Fruit fly (Drosophila melanogaster) whole organism, embryonic: ENCODE results near the gene Rpt6.

Experiments used
- ATbp ChIP-seq: fragments of 200-800 bp; sonication (Bioruptor generic); optimal IDR thresholded peaks from 2 replicates; lab custom pipeline; 2017; ENCODE audit warnings: missing biosample characterization, mild to moderate bottlenecking, missing genetic modification characterization, missing genetic modification reagents
- Atf-2 ChIP-seq: fragments of 200-800 bp; sonication (Bioruptor generic); optimal IDR thresholded peaks from 2 replicates; lab custom pipeline; 2016; ENCODE audit warnings: missing biosample characterization, missing genetic modification characterization
- BEAF-32 ChIP-seq: fragments of 200-800 bp; sonication (Bioruptor generic); optimal IDR thresholded peaks from 3 replicates; lab custom pipeline; 2017; ENCODE audit warnings: missing biosample characterization, missing genetic modification characterization, mild to moderate bottlenecking, moderate library complexity, missing genetic modification reagents
- Bgb ChIP-seq: fragments of 200-800 bp; sonication (Bioruptor generic); IDR thresholded peaks from 2 replicates; pipeline ENCODE4 v1.3.6; 2022; ENCODE audit warnings: missing biosample characterization, missing genetic modification characterization; ENCODE audit not compliant: partially characterized antibody
- CG10366 ChIP-seq: fragments of 200-800 bp; sonication (Bioruptor generic); IDR thresholded peaks from 2 replicates; pipeline ENCODE4 v1.3.6; 2022; ENCODE audit warnings: missing biosample characterization, missing genetic modification characterization
- CG10462 ChIP-seq: fragments of 200-800 bp; sonication (Bioruptor generic); optimal IDR thresholded peaks from 2 replicates; lab custom pipeline; 2016; ENCODE audit warnings: missing biosample characterization, missing genetic modification characterization
- CG11456 ChIP-seq: fragments of 200-800 bp; sonication (Bioruptor generic); IDR thresholded peaks from 3 replicates; pipeline ENCODE4 v1.3.6; 2022; ENCODE audit warnings: missing biosample characterization, missing genetic modification characterization
- CG11695 ChIP-seq: fragments of 200-800 bp; sonication (Bioruptor generic); IDR thresholded peaks from 3 replicates; pipeline ENCODE4 v1.3.6; 2022; ENCODE audit warnings: missing biosample characterization, missing genetic modification characterization
- CG13287 ChIP-seq: fragments of 200-800 bp; sonication (Bioruptor generic); IDR thresholded peaks from 2 replicates; pipeline ENCODE4 v1.3.6; 2022; ENCODE audit warnings: missing biosample characterization, missing genetic modification characterization; ENCODE audit not compliant: partially characterized antibody
- CG14014 ChIP-seq: fragments of 200-800 bp; sonication (Bioruptor generic); IDR thresholded peaks from 2 replicates; pipeline ENCODE4 v1.3.6; 2022; ENCODE audit warnings: missing biosample characterization, missing genetic modification characterization
- CG16779 ChIP-seq: fragments of 200-800 bp; sonication (Bioruptor generic); IDR thresholded peaks from 2 replicates; pipeline ENCODE4 v1.3.6; 2022; ENCODE audit warnings: missing biosample characterization, missing genetic modification characterization
- CG17359 ChIP-seq: fragments of 200-800 bp; sonication (Bioruptor generic); optimal IDR thresholded peaks from 3 replicates; lab custom pipeline; 2018; ENCODE audit warnings: missing biosample characterization, mild to moderate bottlenecking, missing genetic modification characterization, moderate library complexity
- CG17912 ChIP-seq: fragments of 200-800 bp; sonication (Bioruptor generic); optimal IDR thresholded peaks from 2 replicates; lab custom pipeline; 2018; ENCODE audit warnings: missing biosample characterization, mild to moderate bottlenecking, missing genetic modification characterization
- CG18262 ChIP-seq: fragments of 200-800 bp; optimal IDR thresholded peaks from 3 replicates; lab custom pipeline; 2019; ENCODE audit warnings: missing biosample characterization, mild to moderate bottlenecking, missing genetic modification characterization, moderate library complexity
- CG34224 ChIP-seq: fragments of 200-800 bp; sonication (Bioruptor generic); IDR thresholded peaks from 3 replicates; pipeline ENCODE4 v1.3.6; 2022; ENCODE audit warnings: missing biosample characterization, missing genetic modification characterization; ENCODE audit not compliant: partially characterized antibody
- CG7745 ChIP-seq: fragments of 200-800 bp; sonication (Bioruptor generic); optimal IDR thresholded peaks from 2 replicates; lab custom pipeline; 2018; ENCODE audit warnings: missing biosample characterization, mild to moderate bottlenecking, missing genetic modification characterization, moderate library complexity
- Dbx ChIP-seq: fragments of 200-800 bp; sonication (Bioruptor generic); IDR thresholded peaks from 3 replicates; pipeline ENCODE4 v1.3.6; 2022; ENCODE audit warnings: missing biosample characterization, missing genetic modification characterization
- Dfd ChIP-seq, 2 experiments: fragments of >200 bp; optimal IDR thresholded peaks; 2 replicates each; lab custom pipeline; 2017; ENCODE audit warnings: missing biosample characterization in 2 of 2, missing genetic modification characterization in 2 of 2
- Elba2 ChIP-seq: fragments of 200-800 bp; sonication (Bioruptor generic); optimal IDR thresholded peaks from 3 replicates; lab custom pipeline; 2016; ENCODE audit warnings: missing biosample characterization, missing genetic modification characterization
- GATAe ChIP-seq: fragments of 200-800 bp; sonication (Bioruptor generic); conservative IDR thresholded peaks from 2 replicates; pipeline ENCODE4 v1.3.6; 2022; ENCODE audit warnings: missing biosample characterization, missing genetic modification characterization
- H15 ChIP-seq: fragments of 200-800 bp; sonication (Bioruptor generic); IDR thresholded peaks from 3 replicates; pipeline ENCODE4 v1.3.6; 2022; ENCODE audit warnings: missing biosample characterization, missing genetic modification characterization
- HmgZ ChIP-seq: fragments of 200-800 bp; sonication (Bioruptor generic); optimal IDR thresholded peaks from 2 replicates; lab custom pipeline; 2018; ENCODE audit warnings: missing biosample characterization, mild to moderate bottlenecking, missing genetic modification characterization
- MESR4 ChIP-seq: fragments of 200-800 bp; sonication (Bioruptor generic); optimal IDR thresholded peaks from 2 replicates; lab custom pipeline; 2018; ENCODE audit warnings: missing biosample characterization, mild to moderate bottlenecking, missing genetic modification characterization, moderate library complexity
- Mes4 ChIP-seq: fragments of 200-800 bp; sonication (Bioruptor generic); optimal IDR thresholded peaks from 2 replicates; lab custom pipeline; 2016; ENCODE audit warnings: missing biosample characterization, missing genetic modification characterization
- Mrtf ChIP-seq: fragments of 200-800 bp; sonication (Bioruptor generic); IDR thresholded peaks from 3 replicates; pipeline ENCODE4 v1.3.6; 2022; ENCODE audit warnings: missing biosample characterization, missing genetic modification characterization
- PHDP ChIP-seq: fragments of 200-800 bp; sonication (Bioruptor generic); optimal IDR thresholded peaks from 3 replicates; lab custom pipeline; 2018; ENCODE audit warnings: missing biosample characterization, mild to moderate bottlenecking, missing genetic modification characterization, moderate library complexity
- Ptx1 ChIP-seq: fragments of 200-800 bp; sonication (Bioruptor generic); IDR thresholded peaks from 2 replicates; pipeline ENCODE4 v1.3.6; 2022; ENCODE audit warnings: missing biosample characterization, missing genetic modification characterization
- Ssrp ChIP-seq: fragments of 200-800 bp; sonication (Bioruptor generic); optimal IDR thresholded peaks from 2 replicates; lab custom pipeline; 2018; ENCODE audit warnings: missing biosample characterization, mild to moderate bottlenecking, missing genetic modification characterization, moderate library complexity
- YL-1 ChIP-seq: fragments of 200-800 bp; sonication (Bioruptor generic); optimal IDR thresholded peaks from 3 replicates; lab custom pipeline; 2017; ENCODE audit warnings: missing biosample characterization, mild to moderate bottlenecking, missing genetic modification characterization
- abd-A ChIP-seq: fragments of 200-800 bp; sonication (Bioruptor generic); optimal IDR thresholded peaks from 3 replicates; lab custom pipeline; 2019; ENCODE audit warnings: missing biosample characterization, mild to moderate bottlenecking, missing genetic modification characterization, moderate library complexity
- ara ChIP-seq: fragments of 200-800 bp; sonication (Bioruptor generic); IDR thresholded peaks from 2 replicates; pipeline ENCODE4 v1.3.6; 2022; ENCODE audit warnings: missing biosample characterization, missing genetic modification characterization
- cg ChIP-seq: fragments of 200-800 bp; sonication (Bioruptor generic); optimal IDR thresholded peaks from 3 replicates; lab custom pipeline; 2019; ENCODE audit warnings: missing biosample characterization, mild to moderate bottlenecking, missing genetic modification characterization, moderate library complexity
- dysf ChIP-seq: fragments of 200-800 bp; sonication (Bioruptor generic); IDR thresholded peaks from 3 replicates; pipeline ENCODE4 v1.3.6; 2022; ENCODE audit warnings: missing biosample characterization, missing genetic modification characterization
- ems ChIP-seq: fragments of 200-800 bp; sonication (Bioruptor generic); optimal IDR thresholded peaks from 3 replicates; lab custom pipeline; 2016; ENCODE audit warnings: missing biosample characterization, missing genetic modification characterization
- gfzf ChIP-seq: fragments of 200-800 bp; sonication (Bioruptor generic); optimal IDR thresholded peaks from 2 replicates; lab custom pipeline; 2016; ENCODE audit warnings: missing biosample characterization, mild to moderate bottlenecking, missing genetic modification characterization, moderate library complexity
- gt ChIP-seq: fragments of 200-800 bp; sonication (Bioruptor generic); IDR thresholded peaks from 2 replicates; pipeline ENCODE4 v1.3.6; 2022; ENCODE audit warnings: missing biosample characterization, missing genetic modification characterization
- ham ChIP-seq: fragments of 200-800 bp; sonication (Bioruptor generic); IDR thresholded peaks from 2 replicates; pipeline ENCODE4 v1.3.6; 2022; ENCODE audit warnings: missing biosample characterization, missing genetic modification characterization
- luna ChIP-seq: fragments of 200-800 bp; sonication (Bioruptor generic); optimal IDR thresholded peaks from 2 replicates; lab custom pipeline; 2016; ENCODE audit warnings: missing biosample characterization, missing genetic modification characterization
- mld ChIP-seq: fragments of 200-800 bp; sonication (Bioruptor generic); IDR thresholded peaks from 3 replicates; pipeline ENCODE4 v1.3.6; 2022; ENCODE audit warnings: missing biosample characterization, missing genetic modification characterization; ENCODE audit not compliant: partially characterized antibody
- org-1 ChIP-seq: fragments of 200-800 bp; sonication (Bioruptor generic); optimal IDR thresholded peaks from 2 replicates; lab custom pipeline; 2017; ENCODE audit warnings: missing biosample characterization, missing genetic modification characterization
- pb ChIP-seq: fragments of 200-800 bp; sonication (Bioruptor generic); optimal IDR thresholded peaks from 3 replicates; lab custom pipeline; 2016; ENCODE audit warnings: missing biosample characterization, missing genetic modification characterization
- pho ChIP-seq: fragments of 200-800 bp; sonication (Bioruptor generic); optimal IDR thresholded peaks from 2 replicates; lab custom pipeline; 2016; ENCODE audit warnings: missing biosample characterization, missing genetic modification characterization
- salm ChIP-seq: fragments of 200-800 bp; sonication (Bioruptor generic); optimal IDR thresholded peaks from 2 replicates; lab custom pipeline; 2018; ENCODE audit warnings: missing biosample characterization, mild to moderate bottlenecking, missing genetic modification characterization
- sisA ChIP-seq: fragments of 200-800 bp; sonication (Bioruptor generic); IDR thresholded peaks from 2 replicates; pipeline ENCODE4 v1.3.6; 2022; ENCODE audit warnings: missing biosample characterization, missing genetic modification characterization
- sna ChIP-seq: fragments of 200-800 bp; sonication (Bioruptor generic); IDR thresholded peaks from 2 replicates; pipeline ENCODE4 v1.3.6; 2022; ENCODE audit warnings: missing biosample characterization, missing genetic modification characterization; ENCODE audit not compliant: partially characterized antibody
- tna ChIP-seq: fragments of 200-800 bp; sonication (Bioruptor generic); IDR thresholded peaks from 2 replicates; pipeline ENCODE4 v1.3.6; 2022; ENCODE audit warnings: missing biosample characterization, missing genetic modification characterization; ENCODE audit not compliant: partially characterized antibody
- tup ChIP-seq: fragments of 200-800 bp; sonication (Bioruptor generic); optimal IDR thresholded peaks from 2 replicates; lab custom pipeline; 2016; ENCODE audit warnings: missing biosample characterization, mild to moderate bottlenecking, missing genetic modification characterization, moderate library complexity
- vvl ChIP-seq: fragments of 200-800 bp; sonication (Bioruptor generic); IDR thresholded peaks from 2 replicates; pipeline ENCODE4 v1.3.6; 2022; ENCODE audit warnings: missing biosample characterization, missing genetic modification characterization
- zf30C ChIP-seq: fragments of 200-800 bp; sonication (Bioruptor generic); optimal IDR thresholded peaks from 3 replicates; lab custom pipeline; 2018; ENCODE audit warnings: missing biosample characterization, mild to moderate bottlenecking, missing genetic modification characterization
- zfh1 ChIP-seq: fragments of 200-800 bp; sonication (Bioruptor generic); IDR thresholded peaks from 3 replicates; pipeline ENCODE4 v1.3.6; 2022; ENCODE audit warnings: missing biosample characterization, missing genetic modification characterization

The Rpt6 gene

DNA sequence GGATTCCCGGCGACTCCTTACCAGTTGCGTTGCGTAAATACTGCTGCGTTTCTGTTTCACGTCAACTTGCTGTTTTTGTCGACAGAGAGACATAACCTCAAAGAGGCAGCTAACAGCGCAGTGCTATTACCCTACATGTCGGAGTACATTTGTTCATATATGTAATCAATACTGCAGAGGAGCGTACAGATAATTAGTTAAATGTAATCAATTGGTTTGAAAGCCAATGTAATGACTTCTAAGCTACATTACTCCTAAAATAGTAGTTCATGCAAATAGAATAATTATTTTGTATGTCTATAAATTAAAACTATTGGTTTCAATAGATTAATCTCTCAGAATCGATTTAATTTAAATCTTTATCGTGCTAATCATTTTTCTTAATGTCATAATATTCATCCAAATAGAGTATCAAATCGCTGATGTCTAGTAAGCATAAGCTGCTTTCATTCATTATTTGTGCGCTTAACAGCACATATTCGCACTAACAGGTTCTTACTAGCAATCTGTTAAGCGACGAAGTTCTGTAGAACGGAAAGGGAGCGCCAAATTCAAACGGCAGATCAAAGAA lies 3.4 kb downstream of the Rpt6 start, which contains the start of the genes SLIRP1 and anox (continued):
- TF ChIP-seq CG16779 (GFP tag; lab: Robert Waterston, UW) (no peak), H15 (peak; percentile 72), org-1 (GFP tag; lab: Kevin White, UChicago) (peak; percentile 83), pb (GFP tag; lab: Kevin White, UChicago) (peak; percentile 23), GATAe (GFP tag; lab: Robert Waterston, UW) (peak; percentile 65), salm (tag; lab: Kevin White, UChicago) (peak; percentile 73), Mes4 (peak; percentile 62), pho (peak; percentile 81), CG13287 (no peak), CG17359 (tag; lab: Kevin White, UChicago) (peak; percentile 80), Dbx (GFP tag; lab: Robert Waterston, UW) (peak; percentile 80), BEAF-32 (GFP tag; lab: Kevin White, UChicago) (peak; percentile 25), dysf (peak; percentile 90), ATbp (GFP tag; lab: Kevin White, UChicago) (peak; percentile 66), PHDP (tag; lab: Kevin White, UChicago) (peak; percentile 90), CG11456 (GFP tag; lab: Robert Waterston, UW) (peak; percentile 79; the same call in 1 of the 3 replicates), sna (no peak), luna (peak; percentile 56), Elba2 (GFP tag; lab: Kevin White, UChicago) (no peak), CG18262 (tag; lab: Kevin White, UChicago) (peak; percentile 93), ems (GFP tag; lab: Kevin White, UChicago) (peak; percentile 54), CG10462 (GFP tag; lab: Kevin White, UChicago) (peak; percentile 70), zf30C (GFP tag; lab: Kevin White, UChicago) (no peak), CG34224 (no peak), CG7745 (tag; lab: Kevin White, UChicago) (no peak), CG11695 (peak; percentile 89), Atf-2 (GFP tag; lab: Kevin White, UChicago) (peak; percentile 83), CG10366 (GFP tag; lab: Robert Waterston, UW) (peak; percentile 77), gfzf (GFP tag; lab: Kevin White, UChicago) (no peak), HmgZ (tag; lab: Kevin White, UChicago) (peak; percentile 88), ara (0 out of 2 replicates have a peak, but pooled peaks have one; percentile 38), abd-A (tag; lab: Kevin White, UChicago) (no peak), CG17912 (no peak), zfh1 (GFP tag; lab: Robert Waterston, UW) (peak; percentile 62), CG14014 (GFP tag; lab: Robert Waterston, UW) (peak; percentile 67), YL-1 (GFP tag; lab: Kevin White, UChicago) (peak; percentile 52), Bgb (GFP tag; lab: Robert Waterston, UW) (no peak), Ptx1 (peak; percentile 88), Dfd (GFP tag; optimal IDR thresholded peaks at IDR 0.05; lab: Kevin White, UChicago) (no peak), cg (no peak), Mrtf (GFP tag; lab: Robert Waterston, UW) (peak; percentile 60; the same call in 1 of the 3 replicates), sisA (GFP tag; lab: Robert Waterston, UW) (peak; percentile 74), vvl (GFP tag; lab: Robert Waterston, UW) (peak; percentile 80), tup (GFP tag; lab: Kevin White, UChicago) (no peak), tna (GFP tag; lab: Robert Waterston, UW) (no peak), gt (GFP tag; lab: Robert Waterston, UW) (peak; percentile 50), mld (no peak), MESR4 (no peak), ham (GFP tag; lab: Robert Waterston, UW) (0 out of 2 replicates have a peak, but pooled peaks have one; percentile 23), Ssrp (tag; lab: Kevin White, UChicago) (peak; percentile 91)
